Worm (Caenorhabditis elegans) whole organism, late embryonic: Measurements from ENCODE around the gene srh-148.

ENCODE experiments used
- C38D4.7 ChIP-seq: fragments of 200-800 bp; sonication (Bioruptor generic); optimal IDR thresholded peaks from 2 replicates; lab custom pipeline; 2018; ENCODE audit warnings: mild to moderate bottlenecking, missing genetic modification characterization, moderate library complexity, missing compliant biosample characterization
- elt-4 ChIP-seq: sonication (generic microtip); optimal IDR thresholded peaks from 2 replicates; lab custom pipeline; 2016; ENCODE audit warnings: missing genetic modification characterization, missing compliant biosample characterization
- zip-5 ChIP-seq: sonication (generic microtip); optimal IDR thresholded peaks from 2 replicates; lab custom pipeline; 2016; ENCODE audit warnings: missing genetic modification characterization, missing compliant biosample characterization

DNA sequence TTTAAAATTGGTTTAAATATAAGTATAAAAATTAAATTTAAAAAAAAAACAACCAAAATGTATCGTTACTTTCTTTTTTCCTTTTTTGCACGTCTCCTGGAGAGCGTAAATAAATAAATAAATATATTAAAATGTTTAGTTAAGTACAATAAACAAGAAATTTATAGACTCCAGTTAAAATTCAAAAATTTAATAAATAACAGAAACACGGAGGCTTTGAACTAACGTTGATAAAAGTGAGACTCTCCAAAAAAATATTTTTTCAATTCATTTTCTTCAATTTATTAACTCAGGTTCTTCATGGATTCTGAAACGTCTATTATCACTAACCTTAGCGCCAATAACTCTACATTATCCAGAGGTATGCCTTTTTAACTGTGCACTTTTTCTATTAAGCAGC is 33.6 kb upstream of the srh-148 start, which contains the start of gene T06C12.12:
- no peak for TF ChIP-seq zip-5 (tag; lab: Kevin White, UChicago)
- TF ChIP-seq C38D4.7 (GFP tag; lab: Kevin White, UChicago): no peak
- TF ChIP-seq elt-4: no peak
